Worm (Caenorhabditis elegans): ENCODE results near the gene bath-5.
"Not testable (repeated sequence)": the region's sequence is repeated elsewhere in the genome, so short reads cannot be mapped to it uniquely, and the experiment has no call there.

The bath-5 gene

ce11 chrII:2030367-2030766 is 1.4 kb downstream of the bath-5 start, which contains the start of gene bath-3:
TSS of gene bath-3 (minus strand) at chrII:2030467.
- TF ChIP-seq lsy-12 (tag; optimal IDR thresholded peaks at IDR 0.05) (no peak), unc-39 (tag; optimal IDR thresholded peaks at IDR 0.05) (no peak), tbx-2 (tag; optimal IDR thresholded peaks at IDR 0.05) (no peak), ceh-9 (tag; optimal IDR thresholded peaks at IDR 0.05) (no peak), elt-3 (tag; optimal IDR thresholded peaks at IDR 0.05) (no peak), nhr-67 (tag; optimal IDR thresholded peaks at IDR 0.05) (no peak), lin-39 (tag; optimal IDR thresholded peaks at IDR 0.05) (no peak), ceh-16 (tag; optimal IDR thresholded peaks at IDR 0.05) (no peak), nhr-237 (tag; optimal IDR thresholded peaks at IDR 0.05) (no peak), nhr-23 (tag; optimal IDR thresholded peaks at IDR 0.05) (no peak), egl-5 (tag; optimal IDR thresholded peaks at IDR 0.05) (no peak), elt-1 (tag; optimal IDR thresholded peaks at IDR 0.05) (no peak), nhr-43 (tag; optimal IDR thresholded peaks at IDR 0.05; ENCODE audit: poor library complexity, severe bottlenecking) (no peak), fkh-10 (GFP tag; optimal IDR thresholded peaks at IDR 0.05) (no peak), hmg-11 (tag; optimal IDR thresholded peaks at IDR 0.05) (no peak), nhr-11 (tag; optimal IDR thresholded peaks at IDR 0.05) (no peak), skn-1 (tag; optimal IDR thresholded peaks at IDR 0.05) (no peak), nfya-1 (tag; optimal IDR thresholded peaks at IDR 0.05; ENCODE audit: insufficient read depth) (no peak), ztf-11 (tag; optimal IDR thresholded peaks at IDR 0.05) (no peak)

ce11 chrII:2028712-2029111 is 3.0 kb downstream of the bath-5 start, which contains the start of gene bath-1:
TSS of gene bath-1 (minus strand) at chrII:2028812.
- no peak for TF ChIP-seq nhr-43 (tag; optimal IDR thresholded peaks at IDR 0.05; ENCODE audit: poor library complexity, severe bottlenecking)
- no peak for TF ChIP-seq nhr-23 (tag; optimal IDR thresholded peaks at IDR 0.05)
- no peak for TF ChIP-seq egl-27 (tag; optimal IDR thresholded peaks at IDR 0.05)
- TF ChIP-seq ceh-28 (tag; optimal IDR thresholded peaks at IDR 0.05) = no peak
- TF ChIP-seq nhr-11 (tag; optimal IDR thresholded peaks at IDR 0.05) = no peak
- TF ChIP-seq elt-1 (tag; optimal IDR thresholded peaks at IDR 0.05) = no peak
- TF ChIP-seq mml-1 (tag; optimal IDR thresholded peaks at IDR 0.05) = no peak
- TF ChIP-seq ceh-82 (tag; optimal IDR thresholded peaks at IDR 0.05) = no peak
- TF ChIP-seq ama-1 (optimal IDR thresholded peaks at IDR 0.05) = no peak
- TF ChIP-seq lsy-12 (tag; optimal IDR thresholded peaks at IDR 0.05) = no peak
- TF ChIP-seq nhr-67 (tag; optimal IDR thresholded peaks at IDR 0.05) = no peak
- TF ChIP-seq nhr-77 (tag; optimal IDR thresholded peaks at IDR 0.05) = no peak
- TF ChIP-seq egl-5 (tag; optimal IDR thresholded peaks at IDR 0.05) = no peak
- no peak for TF ChIP-seq snpc-4 (tag; optimal IDR thresholded peaks at IDR 0.05)

- TF ChIP-seq nhr-12 (tag; optimal IDR thresholded peaks at IDR 0.05) (no peak), ZK546.5 (tag; optimal IDR thresholded peaks at IDR 0.05) (no peak), ama-1 (optimal IDR thresholded peaks at IDR 0.05) (no peak), egl-5 (tag; optimal IDR thresholded peaks at IDR 0.05) (no peak), daf-12 (tag; optimal IDR thresholded peaks at IDR 0.05) (no peak), ceh-9 (tag; optimal IDR thresholded peaks at IDR 0.05) (no peak), lin-15B (tag; optimal IDR thresholded peaks at IDR 0.05) (no peak), nfya-1 (tag; optimal IDR thresholded peaks at IDR 0.05; ENCODE audit: insufficient read depth) (no peak), ztf-4 (tag; optimal IDR thresholded peaks at IDR 0.05) (no peak), lsy-12 (tag; optimal IDR thresholded peaks at IDR 0.05) (no peak), nhr-237 (tag; optimal IDR thresholded peaks at IDR 0.05) (no peak), unc-62 (GFP tag; optimal IDR thresholded peaks at IDR 0.05) (no peak), hmg-11 (tag; optimal IDR thresholded peaks at IDR 0.05) (no peak), pqm-1 (tag; optimal IDR thresholded peaks at IDR 0.05) (no peak), R02D3.7 (tag; optimal IDR thresholded peaks at IDR 0.05) (no peak), elt-3 (tag; optimal IDR thresholded peaks at IDR 0.05) (no peak)
Observed at ce11 chrII:2026525-2026924, 5.2 kb downstream of the bath-5 start, which contains the start of gene bath-21. TSS of gene bath-21 (minus strand) at chrII:2026625.

ce11 chrII:2023514-2023913 is 8.2 kb downstream of the bath-5 start, which contains the start of gene cya-2:
TSS of gene cya-2 (minus strand) at chrII:2023614.
- not testable (repeated sequence) for TF ChIP-seq mdl-1, elt-3, aly-2 (tag; optimal IDR thresholded peaks at IDR 0.05)
